Fruit fly (Drosophila melanogaster): ENCODE data around the gene Dus4.
A peak's percentile ranks its signal among the peaks of the same experiment; 100 is the strongest.

Gene Dus4

dm6 chr2L:19014032-19014880 is 48.8 kb upstream of the Dus4 start (continued):
- TF ChIP-seq ttk (GFP tag; IDR thresholded peaks at IDR 0.05) (peak; percentile 60), tio (GFP tag; optimal IDR thresholded peaks at IDR 0.05) (peak; percentile 43), Meics (GFP tag; optimal IDR thresholded peaks at IDR 0.05) (peak; percentile 88), bab2 (GFP tag; optimal IDR thresholded peaks at IDR 0.05) (peak; percentile 49), CG12659 (GFP tag; optimal IDR thresholded peaks at IDR 0.05) (peak; percentile 86), ab (GFP tag; optimal IDR thresholded peaks at IDR 0.05) (no peak), CG8359 (GFP tag; optimal IDR thresholded peaks at IDR 0.05; ENCODE audit: borderline replicate concordance) (peak; percentile 27), CG1233 (GFP tag; optimal IDR thresholded peaks at IDR 0.05) (peak; percentile 74), Dll (GFP tag; IDR thresholded peaks at IDR 0.05; ENCODE audit: partially characterized antibody) (no peak), CG12104 (GFP tag; optimal IDR thresholded peaks at IDR 0.05) (peak; percentile 49), CG17568 (GFP tag; optimal IDR thresholded peaks at IDR 0.05) (peak; percentile 18), nmo (GFP tag; optimal IDR thresholded peaks at IDR 0.05) (peak; percentile 78), tll (GFP tag; optimal IDR thresholded peaks at IDR 0.05) (no peak), knrl (GFP tag; IDR thresholded peaks at IDR 0.05; ENCODE audit: partially characterized antibody) (no peak), CG14710 (tag; optimal IDR thresholded peaks at IDR 0.05) (peak; percentile 61), Chrac-16 (GFP tag; optimal IDR thresholded peaks at IDR 0.05) (peak; percentile 10), E2f2 (GFP tag; IDR thresholded peaks at IDR 0.05) (peak; percentile 52), Ptx1 (GFP tag; IDR thresholded peaks at IDR 0.05) (peak; percentile 73), CG1832 (GFP tag; optimal IDR thresholded peaks at IDR 0.05) (no peak), CG11504 (tag; optimal IDR thresholded peaks at IDR 0.05) (peak; percentile 86), toy (GFP tag; IDR thresholded peaks at IDR 0.05) (no peak), gsb (GFP tag; IDR thresholded peaks at IDR 0.05) (no peak), CG6689 (GFP tag; IDR thresholded peaks at IDR 0.05) (peak; percentile 53; the same call in 1 of the 2 replicates), CG31388 (GFP tag; optimal IDR thresholded peaks at IDR 0.05) (peak; percentile 35), Lim3 (GFP tag; IDR thresholded peaks at IDR 0.05) (no peak), sqz (GFP tag; optimal IDR thresholded peaks at IDR 0.05) (peak; percentile 58), CG17385 (GFP tag; optimal IDR thresholded peaks at IDR 0.05) (peak; percentile 80), CG8089 (GFP tag; optimal IDR thresholded peaks at IDR 0.05) (no peak), sob (GFP tag; IDR thresholded peaks at IDR 0.05) (peak; percentile 67), ci (GFP tag; IDR thresholded peaks at IDR 0.05) (peak; percentile 17; the same call in 1 of the 3 replicates), dmrt99B (tag; optimal IDR thresholded peaks at IDR 0.05) (peak; percentile 88), CG9609 (GFP tag; optimal IDR thresholded peaks at IDR 0.05) (no peak), D19B (GFP tag; optimal IDR thresholded peaks at IDR 0.05) (peak; percentile 62), CG10274 (GFP tag; optimal IDR thresholded peaks at IDR 0.05) (peak; percentile 15), fd64A (GFP tag; optimal IDR thresholded peaks at IDR 0.05) (no peak), lilli (GFP tag; optimal IDR thresholded peaks at IDR 0.05) (peak; percentile 61), CG30431 (GFP tag; optimal IDR thresholded peaks at IDR 0.05) (peak; percentile 12), az2 (GFP tag; optimal IDR thresholded peaks at IDR 0.05) (peak; percentile 63), Atf6 (GFP tag; IDR thresholded peaks at IDR 0.05) (peak; percentile 63), yki (optimal IDR thresholded peaks at IDR 0.05) (no peak), CG4328 (GFP tag; optimal IDR thresholded peaks at IDR 0.05) (peak; percentile 73), pita (GFP tag; optimal IDR thresholded peaks at IDR 0.05) (no peak), ranshi (GFP tag; IDR thresholded peaks at IDR 0.05) (peak; percentile 51; the same call in 1 of the 2 replicates), nau (GFP tag; optimal IDR thresholded peaks at IDR 0.05) (peak; percentile 56), CG11723 (GFP tag; optimal IDR thresholded peaks at IDR 0.05) (peak; percentile 62), stc (GFP tag; IDR thresholded peaks at IDR 0.05) (peak; percentile 54), CG8924 (tag; optimal IDR thresholded peaks at IDR 0.05) (peak; percentile 83), Scr (GFP tag; IDR thresholded peaks at IDR 0.05; ENCODE audit: partially characterized antibody) (no peak), Ada2b (GFP tag; IDR thresholded peaks at IDR 0.05) (peak; percentile 44; the same call in 1 of the 2 replicates)

Data from whole organism, embryonic.